Fruit fly (Drosophila melanogaster): ENCODE results near the gene CG31832.

The CG31832 gene

DNA sequence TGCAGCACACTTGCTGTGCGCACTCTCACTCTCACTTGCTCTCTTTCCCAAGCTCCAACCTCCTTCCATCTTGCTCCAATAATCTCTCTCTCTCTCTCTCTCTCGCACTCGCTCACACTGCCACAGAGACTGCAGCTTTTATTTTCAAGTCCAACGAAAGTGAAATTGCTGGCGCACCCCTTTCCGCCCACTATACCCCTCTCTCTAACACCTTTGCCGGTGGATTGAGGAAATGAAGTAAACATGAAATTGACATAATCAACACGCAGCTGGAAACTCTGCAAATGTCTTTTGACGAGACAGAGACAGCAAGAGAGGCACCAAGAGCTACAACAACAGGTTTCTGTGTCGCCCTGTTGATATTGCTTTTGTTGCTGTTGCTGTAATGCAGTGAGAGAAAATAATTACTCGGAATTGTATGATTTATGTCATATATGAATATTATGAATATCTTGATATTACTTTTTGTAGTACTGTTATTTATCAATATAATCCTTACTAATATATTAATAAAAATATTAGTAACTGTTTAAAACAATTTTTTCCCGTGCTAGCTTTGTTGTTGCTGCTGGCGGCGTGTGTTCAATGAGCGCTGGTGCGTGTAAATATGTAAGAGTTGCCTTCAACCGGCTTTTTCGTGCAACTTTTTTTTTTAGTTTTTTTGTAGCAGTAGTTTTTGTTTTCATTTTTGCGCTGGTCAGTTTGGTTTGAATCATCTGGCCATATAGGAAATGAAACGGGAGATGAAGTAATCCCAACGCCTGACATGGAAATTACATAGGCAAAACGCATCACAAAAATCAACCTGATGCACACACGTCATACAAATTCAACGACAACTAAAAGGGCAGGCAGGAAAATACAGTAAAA lies 35.7 kb downstream of the CG31832 start (continued):
- TF ChIP-seq Hr38 (GFP tag; optimal IDR thresholded peaks at IDR 0.05) (peak; percentile 13), ss (GFP tag; optimal IDR thresholded peaks at IDR 0.05) (peak; percentile 97), Hr4 (GFP tag; optimal IDR thresholded peaks at IDR 0.05) (peak; percentile 89), dac (GFP tag; optimal IDR thresholded peaks at IDR 0.05) (peak; percentile 77), CG8319 (GFP tag; optimal IDR thresholded peaks at IDR 0.05) (peak; percentile 86), fkh (GFP tag; optimal IDR thresholded peaks at IDR 0.05) (peak; percentile 85), svp (GFP tag) (peak; percentile 85), CG9139 (GFP tag; optimal IDR thresholded peaks at IDR 0.05) (peak; percentile 90), salr (GFP tag; optimal IDR thresholded peaks at IDR 0.05) (peak; percentile 87 to 88), CG8632 (GFP tag; optimal IDR thresholded peaks at IDR 0.05) (peak; percentile 96), CG15336 (GFP tag; IDR thresholded peaks at IDR 0.05) (peak; percentile 97), Ets21C (GFP tag; optimal IDR thresholded peaks at IDR 0.05) (peak; percentile 66), CG6854 (GFP tag; optimal IDR thresholded peaks at IDR 0.05) (peak; percentile 89), fd59A (GFP tag; optimal IDR thresholded peaks at IDR 0.05) (peak; percentile 95), OdsH (GFP tag; optimal IDR thresholded peaks at IDR 0.05) (peak; percentile 95), fd85E (GFP tag; optimal IDR thresholded peaks at IDR 0.05) (peak; percentile 63), CG3919 (GFP tag; optimal IDR thresholded peaks at IDR 0.05) (peak; percentile 94), CG6808 (GFP tag; optimal IDR thresholded peaks at IDR 0.05) (peak; percentile 94), CG7368 (GFP tag; optimal IDR thresholded peaks at IDR 0.05) (peak; percentile 89), CG11294 (GFP tag; IDR thresholded peaks at IDR 0.05) (peak; percentile 91), topi (GFP tag; optimal IDR thresholded peaks at IDR 0.05) (peak; percentile 70)

DNA sequence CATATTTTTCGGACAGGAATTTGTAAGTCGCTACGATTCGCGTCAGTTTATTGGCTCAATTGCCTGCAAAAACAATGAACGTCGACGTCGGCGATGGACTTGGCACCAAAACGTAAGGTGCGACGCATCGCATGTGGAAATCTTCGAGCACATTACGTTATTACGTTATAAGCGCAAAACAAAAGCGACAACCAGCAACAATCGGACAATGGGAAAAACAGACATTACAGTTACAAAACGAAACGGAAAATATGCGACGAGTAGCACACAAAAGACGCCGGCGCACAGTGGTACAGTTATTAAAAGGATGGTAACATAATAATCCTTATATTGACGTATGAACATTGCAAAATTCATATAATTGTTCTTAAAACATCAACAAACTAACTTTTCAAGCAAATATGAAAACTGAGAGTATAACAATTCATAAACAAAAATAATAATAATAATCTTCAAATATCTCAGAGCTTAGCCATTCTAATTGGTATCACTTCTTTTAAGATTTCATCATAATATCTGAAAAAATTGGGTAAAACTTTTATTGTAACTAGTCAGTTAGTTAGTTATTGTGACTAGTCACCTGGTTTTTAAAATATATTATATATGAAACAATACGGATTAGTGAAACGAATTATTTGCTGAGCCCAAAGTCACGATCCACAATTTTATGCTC lies 36.6 kb downstream of the CG31832 start:
- TF ChIP-seq CG11294 (GFP tag; IDR thresholded peaks at IDR 0.05): peak; percentile 8; the same call in 1 of the 2 replicates
- no peak for TF ChIP-seq Hr38 (GFP tag; optimal IDR thresholded peaks at IDR 0.05)
- peak; percentile 87 for TF ChIP-seq CG32006 (GFP tag; optimal IDR thresholded peaks at IDR 0.05)
- TF ChIP-seq CG3032 (tag; optimal IDR thresholded peaks at IDR 0.05): peak; percentile 51
- TF ChIP-seq Eip93F (GFP tag; optimal IDR thresholded peaks at IDR 0.05): no peak
- TF ChIP-seq eg (GFP tag; IDR thresholded peaks at IDR 0.05): no peak
- TF ChIP-seq Sox14 (GFP tag; optimal IDR thresholded peaks at IDR 0.05): peak; percentile 4
- no peak for TF ChIP-seq cyc (GFP tag; optimal IDR thresholded peaks at IDR 0.05)
- no peak for TF ChIP-seq Met (GFP tag; optimal IDR thresholded peaks at IDR 0.05)
- TF ChIP-seq Ets96B (tag; optimal IDR thresholded peaks at IDR 0.05): peak; percentile 69
- peak; percentile 27 for TF ChIP-seq CG9139 (GFP tag; optimal IDR thresholded peaks at IDR 0.05)
- TF ChIP-seq CG11762 (GFP tag; optimal IDR thresholded peaks at IDR 0.05; ENCODE audit: insufficient read depth): no peak
- peak; percentile 66 for TF ChIP-seq net (GFP tag; optimal IDR thresholded peaks at IDR 0.05)
- no peak for TF ChIP-seq Hr39 (GFP tag; optimal IDR thresholded peaks at IDR 0.05)
- TF ChIP-seq fd59A (GFP tag; optimal IDR thresholded peaks at IDR 0.05): peak; percentile 72
- no peak for TF ChIP-seq CG6854 (GFP tag; optimal IDR thresholded peaks at IDR 0.05)
- peak; percentile 96 for TF ChIP-seq Eip78C (GFP tag)
- TF ChIP-seq dac (GFP tag; optimal IDR thresholded peaks at IDR 0.05): no peak
- TF ChIP-seq esn (GFP tag; optimal IDR thresholded peaks at IDR 0.05): peak; percentile 11
- TF ChIP-seq fd85E (GFP tag; optimal IDR thresholded peaks at IDR 0.05): no peak
- TF ChIP-seq Blimp-1 (GFP tag; optimal IDR thresholded peaks at IDR 0.05): no peak
- TF ChIP-seq achi (GFP tag; optimal IDR thresholded peaks at IDR 0.05): peak; percentile 40
- peak; percentile 82 for TF ChIP-seq CG4318 (GFP tag; optimal IDR thresholded peaks at IDR 0.05)
- peak; percentile 5 for TF ChIP-seq lz (GFP tag; optimal IDR thresholded peaks at IDR 0.05)
- no peak for TF ChIP-seq CG1621 (tag; optimal IDR thresholded peaks at IDR 0.05)
- no peak for TF ChIP-seq Gug (GFP tag; IDR thresholded peaks at IDR 0.05)
- peak; percentile 28 for TF ChIP-seq CG10669 (GFP tag; optimal IDR thresholded peaks at IDR 0.05)
- no peak for TF ChIP-seq Eip75B (GFP tag; optimal IDR thresholded peaks at IDR 0.05)
- TF ChIP-seq fkh (GFP tag; optimal IDR thresholded peaks at IDR 0.05): no peak
- peak; percentile 64 for TF ChIP-seq pdm3 (GFP tag; optimal IDR thresholded peaks at IDR 0.05)
- peak; percentile 7 for TF ChIP-seq CG31627 (GFP tag; optimal IDR thresholded peaks at IDR 0.05)
- TF ChIP-seq CG34406 (GFP tag; optimal IDR thresholded peaks at IDR 0.05): peak; percentile 70
- TF ChIP-seq Sox15 (GFP tag; optimal IDR thresholded peaks at IDR 0.05): peak; percentile 56
- TF ChIP-seq salr (GFP tag; optimal IDR thresholded peaks at IDR 0.05): peak in 1 of 2 experiments; percentile 80
- peak; percentile 51 for TF ChIP-seq CG6792 (GFP tag; optimal IDR thresholded peaks at IDR 0.05)
